Fruit fly (Drosophila melanogaster) whole organism, prepupa: ENCODE results near the gene Vps39.

Experiments used
- Blimp-1 ChIP-seq: fragments of 200-800 bp; sonication (Bioruptor generic); optimal IDR thresholded peaks from 3 replicates; lab custom pipeline; 2017; ENCODE audit warnings: missing biosample characterization, missing genetic modification characterization, mild to moderate bottlenecking, moderate library complexity, missing genetic modification reagents
- CG10669 ChIP-seq: fragments of 200-800 bp; sonication (Bioruptor generic); optimal IDR thresholded peaks from 3 replicates; lab custom pipeline; 2018; ENCODE audit warnings: missing biosample characterization, mild to moderate bottlenecking, missing genetic modification characterization, moderate library complexity
- CG11294 ChIP-seq: fragments of 200-800 bp; sonication (Bioruptor generic); IDR thresholded peaks from 2 replicates; pipeline ENCODE4 v1.3.6; 2022; ENCODE audit warnings: missing biosample characterization, missing genetic modification characterization
- CG15336 ChIP-seq: fragments of 200-800 bp; sonication (Bioruptor generic); IDR thresholded peaks from 2 replicates; pipeline ENCODE4 v1.3.6; 2022; ENCODE audit warnings: missing biosample characterization, missing genetic modification characterization
- CG1621 ChIP-seq: fragments of 200-800 bp; sonication (Bioruptor generic); optimal IDR thresholded peaks from 3 replicates; lab custom pipeline; 2018; ENCODE audit warnings: missing biosample characterization, mild to moderate bottlenecking, missing genetic modification characterization
- CG16779 ChIP-seq: fragments of 200-800 bp; sonication (Bioruptor generic); optimal IDR thresholded peaks from 3 replicates; lab custom pipeline; 2017; ENCODE audit warnings: missing biosample characterization, mild to moderate bottlenecking, missing genetic modification characterization
- CG3032 ChIP-seq: fragments of 200-800 bp; optimal IDR thresholded peaks from 2 replicates; lab custom pipeline; 2019; ENCODE audit warnings: missing biosample characterization, mild to moderate bottlenecking, missing genetic modification characterization, moderate library complexity
- CG31627 ChIP-seq: fragments of 200-800 bp; sonication (Bioruptor generic); optimal IDR thresholded peaks from 3 replicates; lab custom pipeline; 2016; ENCODE audit warnings: missing biosample characterization, missing genetic modification characterization
- CG32006 ChIP-seq: fragments of 200-800 bp; sonication (Bioruptor generic); optimal IDR thresholded peaks from 3 replicates; lab custom pipeline; 2017; ENCODE audit warnings: missing biosample characterization, mild to moderate bottlenecking, missing genetic modification characterization
- CG34406 ChIP-seq: fragments of 200-800 bp; sonication (Bioruptor generic); optimal IDR thresholded peaks from 3 replicates; lab custom pipeline; 2016; ENCODE audit warnings: missing biosample characterization, missing genetic modification characterization
- CG3919 ChIP-seq: fragments of 200-800 bp; sonication (Bioruptor generic); optimal IDR thresholded peaks from 3 replicates; lab custom pipeline; 2016; ENCODE audit warnings: missing biosample characterization, missing genetic modification characterization
- CG6163 ChIP-seq: fragments of 200-800 bp; sonication (Bioruptor generic); IDR thresholded peaks from 3 replicates; pipeline ENCODE4 v1.3.6; 2022; ENCODE audit warnings: missing biosample characterization, missing genetic modification characterization
- CG6276 ChIP-seq: fragments of 200-800 bp; sonication (Bioruptor generic); optimal IDR thresholded peaks from 2 replicates; lab custom pipeline; 2017; ENCODE audit warnings: missing biosample characterization, mild to moderate bottlenecking, missing genetic modification characterization
- CG6792 ChIP-seq: fragments of 200-800 bp; sonication (Bioruptor generic); optimal IDR thresholded peaks from 3 replicates; lab custom pipeline; 2016; ENCODE audit warnings: missing biosample characterization, missing genetic modification characterization
- CG6808 ChIP-seq: fragments of 200-800 bp; sonication (Bioruptor generic); optimal IDR thresholded peaks from 3 replicates; lab custom pipeline; 2017; ENCODE audit warnings: missing biosample characterization, missing genetic modification characterization, mild to moderate bottlenecking, moderate library complexity, missing genetic modification reagents
- CG7368 ChIP-seq: fragments of 200-800 bp; sonication (Bioruptor generic); optimal IDR thresholded peaks from 3 replicates; lab custom pipeline; 2016; ENCODE audit warnings: missing biosample characterization, missing genetic modification characterization
- CG8119 ChIP-seq: fragments of 200-800 bp; sonication (Bioruptor generic); IDR thresholded peaks from 3 replicates; pipeline ENCODE4 v1.3.6; 2022; ENCODE audit warnings: missing biosample characterization, missing genetic modification characterization
- CG8319 ChIP-seq: fragments of 200-800 bp; sonication (Bioruptor generic); optimal IDR thresholded peaks from 3 replicates; lab custom pipeline; 2016; ENCODE audit warnings: missing biosample characterization, missing genetic modification characterization
- Eip75B ChIP-seq: fragments of 200-800 bp; sonication (Bioruptor generic); optimal IDR thresholded peaks from 3 replicates; lab custom pipeline; 2016; ENCODE audit warnings: missing biosample characterization, missing genetic modification characterization
- Eip78C ChIP-seq: fragments of 200-800 bp; sonication (Bioruptor generic); peaks from one replicate; lab custom pipeline; 2016; ENCODE audit warnings: missing biosample characterization, missing genetic modification characterization
- Eip93F ChIP-seq: fragments of 200-800 bp; sonication (Bioruptor generic); optimal IDR thresholded peaks from 2 replicates; lab custom pipeline; 2016; ENCODE audit warnings: missing biosample characterization, mild to moderate bottlenecking, missing genetic modification characterization
- Ets21C ChIP-seq: fragments of 200-800 bp; sonication (Bioruptor generic); optimal IDR thresholded peaks from 3 replicates; lab custom pipeline; 2016; ENCODE audit warnings: missing biosample characterization, missing genetic modification characterization
- Ets96B ChIP-seq: fragments of 200-800 bp; optimal IDR thresholded peaks from 2 replicates; lab custom pipeline; 2019; ENCODE audit warnings: missing biosample characterization, mild to moderate bottlenecking, missing genetic modification characterization, moderate library complexity
- Gug ChIP-seq: fragments of 200-800 bp; sonication (Bioruptor generic); IDR thresholded peaks from 2 replicates; pipeline ENCODE4 v1.3.6; 2022; ENCODE audit warnings: missing biosample characterization, missing genetic modification characterization
- Hr38 ChIP-seq: sonication (Bioruptor generic); optimal IDR thresholded peaks from 2 replicates; lab custom pipeline; 2016; ENCODE audit warnings: missing biosample characterization, missing genetic modification characterization
- Hr39 ChIP-seq: fragments of 200-800 bp; sonication (Bioruptor generic); optimal IDR thresholded peaks from 2 replicates; lab custom pipeline; 2016; ENCODE audit warnings: missing biosample characterization, missing genetic modification characterization
- Hr4 ChIP-seq: fragments of 200-800 bp; sonication (Bioruptor generic); optimal IDR thresholded peaks from 3 replicates; lab custom pipeline; 2016; ENCODE audit warnings: missing biosample characterization, missing genetic modification characterization
- Lpt ChIP-seq: fragments of 200-800 bp; sonication (Bioruptor generic); optimal IDR thresholded peaks from 3 replicates; lab custom pipeline; 2016; ENCODE audit warnings: missing biosample characterization, missing genetic modification characterization
- Met ChIP-seq: fragments of 200-800 bp; sonication (Bioruptor generic); optimal IDR thresholded peaks from 3 replicates; lab custom pipeline; 2016; ENCODE audit warnings: missing biosample characterization, missing genetic modification characterization
- OdsH ChIP-seq: fragments of 200-800 bp; sonication (Bioruptor generic); optimal IDR thresholded peaks from 3 replicates; lab custom pipeline; 2016; ENCODE audit warnings: missing biosample characterization, missing genetic modification characterization
- Smox ChIP-seq: fragments of 200-800 bp; sonication (Bioruptor generic); optimal IDR thresholded peaks from 3 replicates; lab custom pipeline; 2016; ENCODE audit warnings: missing biosample characterization, missing genetic modification characterization
- Sox102F ChIP-seq: fragments of 200-800 bp; sonication (Bioruptor generic); optimal IDR thresholded peaks from 2 replicates; lab custom pipeline; 2016; ENCODE audit warnings: missing biosample characterization, mild to moderate bottlenecking, missing genetic modification characterization
- Sox14 ChIP-seq: fragments of 200-800 bp; sonication (Bioruptor generic); optimal IDR thresholded peaks from 3 replicates; lab custom pipeline; 2016; ENCODE audit warnings: missing biosample characterization, missing genetic modification characterization
- Sox15 ChIP-seq: fragments of 200-800 bp; sonication (Bioruptor generic); optimal IDR thresholded peaks from 3 replicates; lab custom pipeline; 2016; ENCODE audit warnings: missing biosample characterization, missing genetic modification characterization
- acj6 ChIP-seq: fragments of 200-800 bp; sonication (Bioruptor generic); optimal IDR thresholded peaks from 3 replicates; lab custom pipeline; 2016; ENCODE audit warnings: missing biosample characterization, missing genetic modification characterization
- cyc ChIP-seq: fragments of 200-800 bp; sonication (Bioruptor generic); optimal IDR thresholded peaks from 3 replicates; lab custom pipeline; 2016; ENCODE audit warnings: missing biosample characterization, missing genetic modification characterization
- dsx ChIP-seq: fragments of 200-800 bp; optimal IDR thresholded peaks from 3 replicates; lab custom pipeline; 2019; ENCODE audit warnings: missing biosample characterization, mild to moderate bottlenecking, missing genetic modification characterization, moderate library complexity; ENCODE audit not compliant: poor library complexity, severe bottlenecking
- eg ChIP-seq: fragments of 200-800 bp; sonication (Bioruptor generic); IDR thresholded peaks from 3 replicates; pipeline ENCODE4 v1.3.6; 2022; ENCODE audit warnings: missing biosample characterization, missing genetic modification characterization
- fd59A ChIP-seq: fragments of 200-800 bp; sonication (Bioruptor generic); optimal IDR thresholded peaks from 2 replicates; lab custom pipeline; 2017; ENCODE audit warnings: missing biosample characterization, mild to moderate bottlenecking, missing genetic modification characterization, missing genetic modification reagents
- fd85E ChIP-seq: fragments of 200-800 bp; sonication (Bioruptor generic); optimal IDR thresholded peaks from 3 replicates; lab custom pipeline; 2016; ENCODE audit warnings: missing biosample characterization, missing genetic modification characterization
- fkh ChIP-seq: fragments of 200-800 bp; sonication (Bioruptor generic); optimal IDR thresholded peaks from 3 replicates; lab custom pipeline; 2017; ENCODE audit warnings: missing biosample characterization, mild to moderate bottlenecking, missing genetic modification characterization, moderate library complexity
- net ChIP-seq: fragments of 200-800 bp; sonication (Bioruptor generic); optimal IDR thresholded peaks from 3 replicates; lab custom pipeline; 2016; ENCODE audit warnings: missing biosample characterization, missing genetic modification characterization
- ss ChIP-seq, 2 experiments: fragments of 200-800 bp; sonication (Bioruptor generic); optimal IDR thresholded peaks; 2 replicates in 1 of 2; 3 replicates in 1 of 2; lab custom pipeline; 2017 to 2018; ENCODE audit warnings: mild to moderate bottlenecking in 2 of 2, missing biosample characterization in 2 of 2, missing genetic modification characterization in 2 of 2, moderate library complexity in 1 of 2
- svp ChIP-seq: fragments of 200-800 bp; sonication (Bioruptor generic); peaks from one replicate; lab custom pipeline; 2016; ENCODE audit warnings: missing biosample characterization, missing genetic modification characterization
- topi ChIP-seq: fragments of 200-800 bp; sonication (Bioruptor generic); optimal IDR thresholded peaks from 3 replicates; lab custom pipeline; 2016; ENCODE audit warnings: missing biosample characterization, missing genetic modification characterization
- vri ChIP-seq: fragments of 200-800 bp; sonication (Bioruptor generic); optimal IDR thresholded peaks from 3 replicates; lab custom pipeline; 2016; ENCODE audit warnings: missing biosample characterization, mild to moderate bottlenecking, missing genetic modification characterization

Gene Vps39

dm6 chr3R:18244171-18245043 is 29.8 kb downstream of the Vps39 start:
- TF ChIP-seq cyc (GFP tag; lab: Kevin White, UChicago) (peak; percentile 21), eg (peak; percentile 47; the same call in 1 of the 3 replicates), ss (GFP tag; optimal IDR thresholded peaks at IDR 0.05; lab: Kevin White, UChicago) (no peak), vri (GFP tag; lab: Kevin White, UChicago) (peak; percentile 25), Eip93F (GFP tag; lab: Kevin White, UChicago) (no peak), CG3919 (GFP tag; lab: Kevin White, UChicago) (no peak), Hr38 (GFP tag; lab: Kevin White, UChicago) (no peak), net (GFP tag; lab: Kevin White, UChicago) (no peak), CG31627 (GFP tag; lab: Kevin White, UChicago) (no peak), fkh (GFP tag; lab: Kevin White, UChicago) (peak; percentile 53), CG6163 (GFP tag; lab: Robert Waterston, UW) (peak; percentile 65; the same call in 2 of the 3 replicates), Hr4 (GFP tag; lab: Kevin White, UChicago) (no peak), Sox102F (GFP tag; lab: Kevin White, UChicago) (no peak), svp (peak; percentile 100), Hr39 (GFP tag; lab: Kevin White, UChicago) (no peak), CG3032 (tag; lab: Kevin White, UChicago) (no peak), CG8319 (no peak), Lpt (peak; percentile 79), topi (GFP tag; lab: Kevin White, UChicago) (no peak), CG10669 (GFP tag; lab: Kevin White, UChicago) (no peak), CG11294 (GFP tag; lab: Robert Waterston, UW) (no peak), CG16779 (no peak), CG6808 (no peak), CG1621 (tag; lab: Kevin White, UChicago) (peak; percentile 24), fd85E (GFP tag; lab: Kevin White, UChicago) (no peak), OdsH (no peak), CG34406 (GFP tag; lab: Kevin White, UChicago) (no peak), CG6792 (GFP tag; lab: Kevin White, UChicago) (peak; percentile 13), dsx (GFP tag; lab: Kevin White, UChicago) (peak; percentile 35), acj6 (GFP tag; lab: Kevin White, UChicago) (no peak), Sox14 (GFP tag; lab: Kevin White, UChicago) (peak; percentile 32), CG6276 (GFP tag; lab: Kevin White, UChicago) (no peak), Met (GFP tag; lab: Kevin White, UChicago) (no peak), Blimp-1 (GFP tag; lab: Kevin White, UChicago) (no peak), CG8119 (peak; percentile 19; the same call in 2 of the 3 replicates), Eip78C (GFP tag; lab: Kevin White, UChicago) (peak; percentile 56), Sox15 (GFP tag; lab: Kevin White, UChicago) (no peak), fd59A (GFP tag; lab: Kevin White, UChicago) (no peak), Ets96B (tag; lab: Kevin White, UChicago) (no peak), Gug (GFP tag; lab: Robert Waterston, UW) (no peak; the same call in 1 of the 2 replicates), Eip75B (GFP tag; lab: Kevin White, UChicago) (peak; percentile 57), Smox (no peak), CG32006 (GFP tag; lab: Kevin White, UChicago) (no peak), CG7368 (no peak), CG15336 (GFP tag; lab: Robert Waterston, UW) (no peak), Ets21C (no peak)
